Fruit fly (Drosophila melanogaster) whole organism, embryonic: ENCODE data around the gene hang.

ENCODE experiments used
- ATbp ChIP-seq: fragments of 200-800 bp; sonication (Bioruptor generic); optimal IDR thresholded peaks from 2 replicates; lab custom pipeline; 2017; ENCODE audit warnings: missing biosample characterization, mild to moderate bottlenecking, missing genetic modification characterization, missing genetic modification reagents
- Asciz ChIP-seq: fragments of 200-800 bp; sonication (Bioruptor generic); optimal IDR thresholded peaks from 2 replicates; lab custom pipeline; 2017; ENCODE audit warnings: missing biosample characterization, mild to moderate bottlenecking, missing genetic modification characterization, missing genetic modification reagents
- Awh ChIP-seq: fragments of 200-800 bp; sonication (Bioruptor generic); IDR thresholded peaks from 2 replicates; pipeline ENCODE4, ENCODE4 v1.3.6; 2022; ENCODE audit warnings: missing biosample characterization, missing genetic modification characterization
- B-H1 ChIP-seq: fragments of 200-800 bp; sonication (Bioruptor generic); IDR thresholded peaks from 3 replicates; pipeline ENCODE4 v1.3.6; 2022; ENCODE audit warnings: missing biosample characterization, missing genetic modification characterization
- CG10979 ChIP-seq: fragments of 200-800 bp; sonication (Bioruptor generic); optimal IDR thresholded peaks from 2 replicates; lab custom pipeline; 2018; ENCODE audit warnings: missing biosample characterization, mild to moderate bottlenecking, missing genetic modification characterization, moderate library complexity
- CG11723 ChIP-seq: fragments of 200-800 bp; sonication (Bioruptor generic); optimal IDR thresholded peaks from 2 replicates; lab custom pipeline; 2017; ENCODE audit warnings: missing biosample characterization, mild to moderate bottlenecking, missing genetic modification characterization
- CG12299 ChIP-seq: fragments of 200-800 bp; sonication (Bioruptor generic); optimal IDR thresholded peaks from 2 replicates; lab custom pipeline; 2018; ENCODE audit warnings: missing biosample characterization, mild to moderate bottlenecking, missing genetic modification characterization
- CG12391 ChIP-seq: fragments of 200-800 bp; sonication (Bioruptor generic); optimal IDR thresholded peaks from 3 replicates; lab custom pipeline; 2018; ENCODE audit warnings: missing biosample characterization, mild to moderate bottlenecking, missing genetic modification characterization, moderate library complexity
- CG13424 ChIP-seq: fragments of 200-800 bp; sonication (Bioruptor generic); optimal IDR thresholded peaks from 2 replicates; lab custom pipeline; 2019; ENCODE audit warnings: missing biosample characterization, mild to moderate bottlenecking, missing genetic modification characterization, moderate library complexity
- CG13775 ChIP-seq: fragments of 200-800 bp; sonication (Bioruptor generic); optimal IDR thresholded peaks from 3 replicates; lab custom pipeline; 2017; ENCODE audit warnings: missing biosample characterization, mild to moderate bottlenecking, missing genetic modification characterization
- CG14050 ChIP-seq: fragments of 200-800 bp; sonication (Bioruptor generic); IDR thresholded peaks from 3 replicates; pipeline ENCODE4 v1.3.6; 2022; ENCODE audit warnings: missing biosample characterization, missing genetic modification characterization
- CG14441 ChIP-seq: fragments of 200-800 bp; sonication (Bioruptor generic); IDR thresholded peaks from 2 replicates; pipeline ENCODE4 v1.3.6; 2022; ENCODE audit warnings: missing biosample characterization, missing genetic modification characterization
- CG15011 ChIP-seq: fragments of 200-800 bp; sonication (Bioruptor generic); optimal IDR thresholded peaks from 3 replicates; lab custom pipeline; 2018; ENCODE audit warnings: missing biosample characterization, mild to moderate bottlenecking, missing genetic modification characterization
- CG15269 ChIP-seq: fragments of 200-800 bp; sonication (Bioruptor generic); optimal IDR thresholded peaks from 2 replicates; lab custom pipeline; 2018; ENCODE audit warnings: missing biosample characterization, mild to moderate bottlenecking, missing genetic modification characterization, moderate library complexity
- CG15696 ChIP-seq: fragments of 200-800 bp; sonication (Bioruptor generic); optimal IDR thresholded peaks from 2 replicates; lab custom pipeline; 2019; ENCODE audit warnings: missing biosample characterization, mild to moderate bottlenecking, missing genetic modification characterization, moderate library complexity
- CG16863 ChIP-seq: fragments of 200-800 bp; sonication (Bioruptor generic); optimal IDR thresholded peaks from 3 replicates; lab custom pipeline; 2016; ENCODE audit warnings: missing biosample characterization, missing genetic modification characterization
- CG17568 ChIP-seq: fragments of 200-800 bp; sonication (Bioruptor generic); optimal IDR thresholded peaks from 2 replicates; lab custom pipeline; 2018; ENCODE audit warnings: missing biosample characterization, mild to moderate bottlenecking, missing genetic modification characterization, moderate library complexity
- CG18262 ChIP-seq: fragments of 200-800 bp; optimal IDR thresholded peaks from 3 replicates; lab custom pipeline; 2019; ENCODE audit warnings: missing biosample characterization, mild to moderate bottlenecking, missing genetic modification characterization, moderate library complexity
- CG18599 ChIP-seq: fragments of 200-800 bp; sonication (Bioruptor generic); optimal IDR thresholded peaks from 3 replicates; lab custom pipeline; 2017; ENCODE audit warnings: missing biosample characterization, missing genetic modification characterization, mild to moderate bottlenecking, moderate library complexity, missing genetic modification reagents
- CG2678 ChIP-seq: fragments of 200-800 bp; sonication (Bioruptor generic); optimal IDR thresholded peaks from 3 replicates; lab custom pipeline; 2019; ENCODE audit warnings: missing biosample characterization, mild to moderate bottlenecking, missing genetic modification characterization, moderate library complexity
- CG31365 ChIP-seq: fragments of 200-800 bp; sonication (Bioruptor generic); optimal IDR thresholded peaks from 2 replicates; lab custom pipeline; 2018; ENCODE audit warnings: missing biosample characterization, mild to moderate bottlenecking, missing genetic modification characterization
- CG4854 ChIP-seq: fragments of 200-800 bp; sonication (Bioruptor generic); optimal IDR thresholded peaks from 2 replicates; lab custom pipeline; 2016; ENCODE audit warnings: missing biosample characterization, missing genetic modification characterization, inconsistent platforms
- CG6791 ChIP-seq: fragments of 200-800 bp; sonication (Bioruptor generic); IDR thresholded peaks from 3 replicates; pipeline ENCODE4 v1.3.6; 2022; ENCODE audit warnings: missing biosample characterization, missing genetic modification characterization; ENCODE audit not compliant: partially characterized antibody
- CG7839 ChIP-seq: fragments of 200-800 bp; sonication (Bioruptor generic); optimal IDR thresholded peaks from 3 replicates; lab custom pipeline; 2018; ENCODE audit warnings: missing biosample characterization, mild to moderate bottlenecking, missing genetic modification characterization, moderate library complexity
- CG9876 ChIP-seq: fragments of 200-800 bp; sonication (Bioruptor generic); optimal IDR thresholded peaks from 2 replicates; lab custom pipeline; 2016; ENCODE audit warnings: missing biosample characterization, missing genetic modification characterization
- Fer3 ChIP-seq: fragments of 200-800 bp; sonication (Bioruptor generic); optimal IDR thresholded peaks from 2 replicates; lab custom pipeline; 2018; ENCODE audit warnings: missing biosample characterization, mild to moderate bottlenecking, missing genetic modification characterization, moderate library complexity
- HLH54F ChIP-seq: fragments of 200-800 bp; sonication (Bioruptor generic); optimal IDR thresholded peaks from 3 replicates; lab custom pipeline; 2016; ENCODE audit warnings: missing biosample characterization, missing genetic modification characterization
- Hey ChIP-seq: fragments of 200-800 bp; sonication (Bioruptor generic); optimal IDR thresholded peaks from 3 replicates; lab custom pipeline; 2018; ENCODE audit warnings: missing biosample characterization, mild to moderate bottlenecking, missing genetic modification characterization
- HmgZ ChIP-seq: fragments of 200-800 bp; sonication (Bioruptor generic); optimal IDR thresholded peaks from 2 replicates; lab custom pipeline; 2018; ENCODE audit warnings: missing biosample characterization, mild to moderate bottlenecking, missing genetic modification characterization
- Hr78 ChIP-seq, 2 experiments: fragments of 200-800 bp in 1 of 2; fragments of >200 bp in 1 of 2; sonication (Bioruptor generic) in 1 of 2; optimal IDR thresholded peaks; 2 replicates each; lab custom pipeline; 2017 to 2019; ENCODE audit warnings: missing biosample characterization in 2 of 2, missing genetic modification characterization in 2 of 2, mild to moderate bottlenecking in 1 of 2, moderate library complexity in 1 of 2
- Oli ChIP-seq: fragments of 200-800 bp; sonication (Bioruptor generic); optimal IDR thresholded peaks from 2 replicates; lab custom pipeline; 2018; ENCODE audit warnings: missing biosample characterization, mild to moderate bottlenecking, missing genetic modification characterization, moderate library complexity
- Sox102F ChIP-seq: fragments of 200-800 bp; sonication (Bioruptor generic); optimal IDR thresholded peaks from 2 replicates; lab custom pipeline; 2018; ENCODE audit warnings: missing biosample characterization, mild to moderate bottlenecking, missing genetic modification characterization, moderate library complexity
- ci ChIP-seq: fragments of 200-800 bp; sonication (Bioruptor generic); IDR thresholded peaks from 3 replicates; pipeline ENCODE4 v1.3.6; 2022; ENCODE audit warnings: missing biosample characterization, missing genetic modification characterization
- da ChIP-seq: fragments of 200-800 bp; sonication (Bioruptor generic); optimal IDR thresholded peaks from 2 replicates; lab custom pipeline; 2016; ENCODE audit warnings: missing biosample characterization, missing genetic modification characterization
- emc ChIP-seq: fragments of 200-800 bp; sonication (Bioruptor generic); optimal IDR thresholded peaks from 2 replicates; lab custom pipeline; 2016; ENCODE audit warnings: missing biosample characterization, missing genetic modification characterization
- esg ChIP-seq: fragments of 200-800 bp; sonication (Bioruptor generic); conservative IDR thresholded peaks from 2 replicates; pipeline ENCODE4 v1.3.6; 2022; ENCODE audit warnings: missing biosample characterization, missing genetic modification characterization
- fd3F ChIP-seq: fragments of 200-800 bp; sonication (Bioruptor generic); optimal IDR thresholded peaks from 2 replicates; lab custom pipeline; 2018; ENCODE audit warnings: missing biosample characterization, mild to moderate bottlenecking, missing genetic modification characterization, moderate library complexity
- fd96Cb ChIP-seq: fragments of 200-800 bp; sonication (Bioruptor generic); optimal IDR thresholded peaks from 2 replicates; lab custom pipeline; 2018; ENCODE audit warnings: missing biosample characterization, mild to moderate bottlenecking, missing genetic modification characterization, moderate library complexity
- lab ChIP-seq: fragments of 200-800 bp; sonication (Bioruptor generic); optimal IDR thresholded peaks from 3 replicates; lab custom pipeline; 2017; ENCODE audit warnings: missing biosample characterization, missing genetic modification characterization, mild to moderate bottlenecking, moderate library complexity, missing genetic modification reagents
- nerfin-1 ChIP-seq: fragments of 200-800 bp; sonication (Bioruptor generic); optimal IDR thresholded peaks from 3 replicates; lab custom pipeline; 2019; ENCODE audit warnings: missing biosample characterization, mild to moderate bottlenecking, missing genetic modification characterization, moderate library complexity
- odd ChIP-seq: fragments of 200-800 bp; sonication (Bioruptor generic); optimal IDR thresholded peaks from 2 replicates; lab custom pipeline; 2017; ENCODE audit warnings: missing biosample characterization, mild to moderate bottlenecking, missing genetic modification characterization
- row ChIP-seq: fragments of 200-800 bp; sonication (Bioruptor generic); IDR thresholded peaks from 3 replicates; pipeline ENCODE4 v1.3.6; 2022; ENCODE audit warnings: missing biosample characterization, missing genetic modification characterization
- sens ChIP-seq: fragments of 200-800 bp; sonication (Bioruptor generic); peaks from one replicate; lab custom pipeline; 2016; ENCODE audit warnings: missing biosample characterization, missing genetic modification characterization
- sens-2 ChIP-seq: fragments of 200-800 bp; sonication (Bioruptor generic); IDR thresholded peaks from 2 replicates; pipeline ENCODE4 v1.3.6; 2022; ENCODE audit warnings: missing biosample characterization, missing genetic modification characterization
- tap ChIP-seq: fragments of 200-800 bp; optimal IDR thresholded peaks from 3 replicates; lab custom pipeline; 2019; ENCODE audit warnings: missing biosample characterization, mild to moderate bottlenecking, missing genetic modification characterization, moderate library complexity
- trem ChIP-seq: fragments of 200-800 bp; optimal IDR thresholded peaks from 3 replicates; lab custom pipeline; 2019; ENCODE audit warnings: missing biosample characterization, mild to moderate bottlenecking, missing genetic modification characterization, moderate library complexity
- trh ChIP-seq: fragments of 200-800 bp; sonication (Bioruptor generic); optimal IDR thresholded peaks from 2 replicates; lab custom pipeline; 2016; ENCODE audit warnings: missing biosample characterization, missing genetic modification characterization

hang gene

DNA sequence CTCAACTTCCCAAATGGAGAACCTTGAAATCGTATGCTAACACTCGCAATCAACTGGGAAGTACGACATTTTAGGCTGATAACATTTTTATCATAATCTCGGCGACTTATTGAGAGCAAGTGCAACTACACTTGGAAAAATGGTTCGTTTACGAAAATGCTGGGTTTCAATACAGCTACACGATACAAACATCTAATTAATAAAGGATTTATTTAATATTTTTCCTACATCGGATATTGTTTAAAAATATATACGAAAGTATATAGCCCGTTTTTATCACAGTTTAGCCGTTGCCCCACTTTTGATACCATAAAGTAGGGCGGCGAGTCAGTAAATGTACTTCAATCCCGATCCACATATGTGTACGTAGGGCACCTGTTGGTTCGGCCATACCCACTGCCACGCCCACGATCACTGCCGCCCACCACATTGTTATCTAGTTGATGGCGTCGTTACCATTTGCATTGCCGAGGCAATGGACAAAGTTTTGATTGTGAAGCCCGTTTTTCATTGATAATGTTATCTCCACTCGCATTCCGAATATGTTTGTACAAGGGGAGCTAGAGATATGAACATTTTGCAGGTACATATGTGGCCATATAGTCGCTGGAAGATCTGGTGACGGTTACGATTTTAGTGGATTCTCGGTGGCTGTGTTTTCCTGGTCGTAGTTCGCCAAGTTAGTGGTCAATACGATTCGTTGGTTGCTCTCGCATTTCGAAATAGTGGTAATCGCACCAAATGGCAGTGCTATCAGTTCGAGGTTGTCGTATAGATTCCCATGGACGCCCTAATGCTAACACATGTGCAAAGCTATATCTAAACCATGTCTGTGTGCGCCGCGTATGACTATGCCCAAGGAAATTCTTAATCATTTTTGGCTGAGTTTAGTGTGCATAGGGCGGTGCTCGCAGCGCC lies 7.9 kb upstream of the hang start, which contains the start of gene Traf-like:
Gene Traf-like, plus strand, starts transcription at position 596 of the 918 bp plus-strand sequence.
- no peak for TF ChIP-seq CG15696 (tag; lab: Kevin White, UChicago)
- TF ChIP-seq CG13775 (GFP tag; lab: Kevin White, UChicago): no peak
- no peak for TF ChIP-seq trh (GFP tag; lab: Kevin White, UChicago)
- peak; percentile 11 for TF ChIP-seq HmgZ (tag; lab: Kevin White, UChicago)
- no peak for TF ChIP-seq CG14050 (GFP tag; lab: Robert Waterston, UW)
- TF ChIP-seq CG15011: no peak
- TF ChIP-seq trem (tag; lab: Kevin White, UChicago): no peak
- TF ChIP-seq CG16863 (GFP tag; lab: Kevin White, UChicago): no peak
- peak; percentile 48; the same call in 2 of the 3 replicates for TF ChIP-seq row (GFP tag; lab: Robert Waterston, UW)
- TF ChIP-seq Hr78 (GFP tag; optimal IDR thresholded peaks at IDR 0.05; lab: Kevin White, UChicago): no peak
- TF ChIP-seq CG2678 (tag; lab: Kevin White, UChicago): peak; percentile 51
- peak; percentile 76 for TF ChIP-seq sens
- no peak for TF ChIP-seq fd3F (GFP tag; lab: Kevin White, UChicago)
- TF ChIP-seq B-H1 (GFP tag; lab: Robert Waterston, UW): no peak
- TF ChIP-seq HLH54F (GFP tag; lab: Kevin White, UChicago): no peak
- peak; percentile 29 for TF ChIP-seq Oli (tag; lab: Kevin White, UChicago)
- TF ChIP-seq Awh: 0 out of 2 replicates have a peak, but pooled peaks have one; percentile 22
- TF ChIP-seq CG9876 (GFP tag; lab: Kevin White, UChicago): no peak
- no peak for TF ChIP-seq CG6791 (GFP tag; lab: Robert Waterston, UW)
- TF ChIP-seq ci (GFP tag; lab: Robert Waterston, UW): peak; percentile 58; the same call in 2 of the 3 replicates
- peak; percentile 42; the same call in 1 of the 2 replicates for TF ChIP-seq CG14441 (GFP tag; lab: Robert Waterston, UW)
- TF ChIP-seq CG11723 (GFP tag; lab: Kevin White, UChicago): no peak
- no peak for TF ChIP-seq odd (GFP tag; lab: Kevin White, UChicago)
- peak; percentile 14 for TF ChIP-seq Asciz
- peak; percentile 45 for TF ChIP-seq lab (GFP tag; lab: Kevin White, UChicago)
- TF ChIP-seq tap (tag; lab: Kevin White, UChicago): peak; percentile 27
- no peak for TF ChIP-seq fd96Cb (tag; lab: Kevin White, UChicago)
- TF ChIP-seq CG10979 (tag; lab: Kevin White, UChicago): peak; percentile 10
- TF ChIP-seq esg (GFP tag; lab: Robert Waterston, UW): 0 out of 2 replicates have a peak, but pooled peaks have one; percentile 19
- no peak for TF ChIP-seq nerfin-1
- TF ChIP-seq CG7839 (tag; lab: Kevin White, UChicago): peak; percentile 38
- peak; percentile 23 for TF ChIP-seq Hey (tag; lab: Kevin White, UChicago)
- TF ChIP-seq CG31365: no peak
- peak; percentile 23 for TF ChIP-seq CG15269 (tag; lab: Kevin White, UChicago)
- TF ChIP-seq CG12299 (tag; lab: Kevin White, UChicago): no peak
- TF ChIP-seq CG13424 (tag; lab: Kevin White, UChicago): peak; percentile 47
- TF ChIP-seq sens-2 (GFP tag; lab: Robert Waterston, UW): 0 out of 2 replicates have a peak, but pooled peaks have one; percentile 18
- TF ChIP-seq CG4854 (GFP tag; lab: Kevin White, UChicago): no peak
- TF ChIP-seq CG18262 (tag; lab: Kevin White, UChicago): peak; percentile 12
- TF ChIP-seq ATbp (GFP tag; lab: Kevin White, UChicago): peak; percentile 10
- peak; percentile 17 for TF ChIP-seq CG18599 (GFP tag; lab: Kevin White, UChicago)
- TF ChIP-seq da (GFP tag; lab: Kevin White, UChicago): no peak
- no peak for TF ChIP-seq CG17568 (GFP tag; lab: Kevin White, UChicago)
- peak; percentile 52 for TF ChIP-seq Sox102F (GFP tag; lab: Kevin White, UChicago)
- TF ChIP-seq CG12391 (tag; lab: Kevin White, UChicago): peak; percentile 38
- TF ChIP-seq emc: no peak
- no peak for TF ChIP-seq Fer3 (tag; lab: Kevin White, UChicago)
